Fruit fly (Drosophila melanogaster) whole organism, embryonic: ENCODE data around the gene CG44362.
A peak's percentile ranks its signal among the peaks of the same experiment; 100 is the strongest.

Experiments
- Atf-2 ChIP-seq: fragments of 200-800 bp; sonication (Bioruptor generic); optimal IDR thresholded peaks from 2 replicates; lab custom pipeline; 2016; ENCODE audit warnings: missing biosample characterization, missing genetic modification characterization
- Awh ChIP-seq: fragments of 200-800 bp; sonication (Bioruptor generic); IDR thresholded peaks from 2 replicates; pipeline ENCODE4, ENCODE4 v1.3.6; 2022; ENCODE audit warnings: missing biosample characterization, missing genetic modification characterization
- CG11085 ChIP-seq: fragments of 200-800 bp; sonication (Bioruptor generic); IDR thresholded peaks from 2 replicates; pipeline ENCODE4 v1.3.6; 2022; ENCODE audit warnings: missing biosample characterization, missing genetic modification characterization
- CG12219 ChIP-seq: fragments of 200-800 bp; sonication (Bioruptor generic); optimal IDR thresholded peaks from 3 replicates; lab custom pipeline; 2018; ENCODE audit warnings: missing biosample characterization, mild to moderate bottlenecking, missing genetic modification characterization
- CG12236 ChIP-seq: fragments of 200-800 bp; sonication (Bioruptor generic); optimal IDR thresholded peaks from 2 replicates; lab custom pipeline; 2016; ENCODE audit warnings: missing biosample characterization, missing genetic modification characterization
- CG12391 ChIP-seq: fragments of 200-800 bp; sonication (Bioruptor generic); optimal IDR thresholded peaks from 3 replicates; lab custom pipeline; 2018; ENCODE audit warnings: missing biosample characterization, mild to moderate bottlenecking, missing genetic modification characterization, moderate library complexity
- CG13123 ChIP-seq: fragments of 200-800 bp; sonication (Bioruptor generic); optimal IDR thresholded peaks from 2 replicates; lab custom pipeline; 2016; ENCODE audit warnings: missing biosample characterization, missing genetic modification characterization
- CG14860 ChIP-seq: fragments of 200-800 bp; sonication (Bioruptor generic); IDR thresholded peaks from 3 replicates; pipeline ENCODE4 v1.3.6; 2022; ENCODE audit warnings: missing biosample characterization, missing genetic modification characterization; ENCODE audit not compliant: partially characterized antibody
- CG15073 ChIP-seq: fragments of 200-800 bp; sonication (Bioruptor generic); optimal IDR thresholded peaks from 2 replicates; lab custom pipeline; 2016; ENCODE audit warnings: missing biosample characterization, missing genetic modification characterization
- CG15514 ChIP-seq: fragments of 200-800 bp; sonication (Bioruptor generic); optimal IDR thresholded peaks from 3 replicates; lab custom pipeline; 2017; ENCODE audit warnings: missing biosample characterization, missing genetic modification characterization, mild to moderate bottlenecking, moderate library complexity, missing genetic modification reagents
- CG17568 ChIP-seq: fragments of 200-800 bp; sonication (Bioruptor generic); optimal IDR thresholded peaks from 2 replicates; lab custom pipeline; 2018; ENCODE audit warnings: missing biosample characterization, mild to moderate bottlenecking, missing genetic modification characterization, moderate library complexity
- CG18599 ChIP-seq: fragments of 200-800 bp; sonication (Bioruptor generic); optimal IDR thresholded peaks from 3 replicates; lab custom pipeline; 2017; ENCODE audit warnings: missing biosample characterization, missing genetic modification characterization, mild to moderate bottlenecking, moderate library complexity, missing genetic modification reagents
- CG18619 ChIP-seq: fragments of 200-800 bp; sonication (Bioruptor generic); optimal IDR thresholded peaks from 3 replicates; lab custom pipeline; 2017; ENCODE audit warnings: missing biosample characterization, mild to moderate bottlenecking, missing genetic modification characterization
- CG18764 ChIP-seq: fragments of 200-800 bp; sonication (Bioruptor generic); optimal IDR thresholded peaks from 3 replicates; lab custom pipeline; 2016; ENCODE audit warnings: missing biosample characterization, missing genetic modification characterization
- CG3838 ChIP-seq: fragments of 200-800 bp; sonication (Bioruptor generic); optimal IDR thresholded peaks from 3 replicates; lab custom pipeline; 2016; ENCODE audit warnings: missing biosample characterization, missing genetic modification characterization
- CG3847 ChIP-seq: fragments of 200-800 bp; sonication (Bioruptor generic); IDR thresholded peaks from 2 replicates; pipeline ENCODE4 v1.3.6; 2022; ENCODE audit warnings: missing biosample characterization, missing genetic modification characterization
- CG4328 ChIP-seq: fragments of 200-800 bp; sonication (Bioruptor generic); optimal IDR thresholded peaks from 3 replicates; lab custom pipeline; 2017; ENCODE audit warnings: missing biosample characterization, missing genetic modification reagents, missing genetic modification characterization
- CG4404 ChIP-seq: fragments of 200-800 bp; sonication (Bioruptor generic); IDR thresholded peaks from 2 replicates; pipeline ENCODE4 v1.3.6; 2022; ENCODE audit warnings: missing biosample characterization, missing genetic modification characterization
- CG4424 ChIP-seq: fragments of 200-800 bp; sonication (Bioruptor generic); optimal IDR thresholded peaks from 3 replicates; lab custom pipeline; 2016; ENCODE audit warnings: missing biosample characterization, missing genetic modification characterization
- CG4707 ChIP-seq: fragments of 200-800 bp; sonication (Bioruptor generic); optimal IDR thresholded peaks from 2 replicates; lab custom pipeline; 2018; ENCODE audit warnings: missing biosample characterization, mild to moderate bottlenecking, missing genetic modification characterization, moderate library complexity
- CG6813 ChIP-seq: fragments of 200-800 bp; sonication (Bioruptor generic); optimal IDR thresholded peaks from 2 replicates; lab custom pipeline; 2017; ENCODE audit warnings: missing biosample characterization, missing genetic modification characterization, mild to moderate bottlenecking, moderate library complexity, missing genetic modification reagents
- CG8089 ChIP-seq: fragments of 200-800 bp; sonication (Bioruptor generic); optimal IDR thresholded peaks from 3 replicates; lab custom pipeline; 2016; ENCODE audit warnings: missing biosample characterization, missing genetic modification characterization
- CG8281 ChIP-seq: fragments of 200-800 bp; sonication (Bioruptor generic); optimal IDR thresholded peaks from 2 replicates; lab custom pipeline; 2018; ENCODE audit warnings: missing biosample characterization, mild to moderate bottlenecking, missing genetic modification characterization, moderate library complexity
- CG8944 ChIP-seq: fragments of 200-800 bp; sonication (Bioruptor generic); optimal IDR thresholded peaks from 3 replicates; lab custom pipeline; 2016; ENCODE audit warnings: missing biosample characterization, missing genetic modification characterization
- CG9609 ChIP-seq: fragments of 200-800 bp; sonication (Bioruptor generic); optimal IDR thresholded peaks from 3 replicates; lab custom pipeline; 2016; ENCODE audit warnings: missing biosample characterization, missing genetic modification characterization
- Dfd ChIP-seq, 2 experiments: fragments of >200 bp; optimal IDR thresholded peaks; 2 replicates each; lab custom pipeline; 2017; ENCODE audit warnings: missing biosample characterization in 2 of 2, missing genetic modification characterization in 2 of 2
- GATAe ChIP-seq: fragments of 200-800 bp; sonication (Bioruptor generic); conservative IDR thresholded peaks from 2 replicates; pipeline ENCODE4 v1.3.6; 2022; ENCODE audit warnings: missing biosample characterization, missing genetic modification characterization
- NK7.1 ChIP-seq: fragments of 200-800 bp; sonication (Bioruptor generic); optimal IDR thresholded peaks from 3 replicates; lab custom pipeline; 2016; ENCODE audit warnings: missing biosample characterization, missing genetic modification characterization
- Nf-YC ChIP-seq: fragments of 200-800 bp; optimal IDR thresholded peaks from 3 replicates; lab custom pipeline; 2019; ENCODE audit warnings: missing biosample characterization, mild to moderate bottlenecking, missing genetic modification characterization, moderate library complexity
- Rfx ChIP-seq: fragments of 200-800 bp; sonication (Bioruptor generic); IDR thresholded peaks from 2 replicates; pipeline ENCODE4 v1.3.6; 2022; ENCODE audit warnings: missing biosample characterization, missing genetic modification characterization
- Sry-β ChIP-seq: fragments of 200-800 bp; sonication (Bioruptor generic); optimal IDR thresholded peaks from 2 replicates; lab custom pipeline; 2018; ENCODE audit warnings: missing biosample characterization, mild to moderate bottlenecking, missing genetic modification characterization, moderate library complexity
- abd-A ChIP-seq: fragments of 200-800 bp; sonication (Bioruptor generic); optimal IDR thresholded peaks from 3 replicates; lab custom pipeline; 2019; ENCODE audit warnings: missing biosample characterization, mild to moderate bottlenecking, missing genetic modification characterization, moderate library complexity
- cas ChIP-seq: fragments of 200-800 bp; sonication (Bioruptor generic); IDR thresholded peaks from 2 replicates; pipeline ENCODE4 v1.3.6; 2022; ENCODE audit warnings: missing biosample characterization, missing genetic modification characterization
- ci ChIP-seq: fragments of 200-800 bp; sonication (Bioruptor generic); IDR thresholded peaks from 3 replicates; pipeline ENCODE4 v1.3.6; 2022; ENCODE audit warnings: missing biosample characterization, missing genetic modification characterization
- croc ChIP-seq: fragments of 200-800 bp; sonication (Bioruptor generic); conservative IDR thresholded peaks from 3 replicates; pipeline ENCODE4 v1.3.6; 2022; ENCODE audit warnings: missing biosample characterization, missing genetic modification characterization
- cwo ChIP-seq: fragments of 200-800 bp; sonication (Bioruptor generic); optimal IDR thresholded peaks from 3 replicates; lab custom pipeline; 2017; ENCODE audit warnings: missing biosample characterization, missing genetic modification characterization, mild to moderate bottlenecking, moderate library complexity, missing genetic modification reagents
- inv ChIP-seq: fragments of 200-800 bp; sonication (Bioruptor generic); IDR thresholded peaks from 2 replicates; pipeline ENCODE4 v1.3.6; 2022; ENCODE audit warnings: missing biosample characterization, missing genetic modification characterization; ENCODE audit not compliant: partially characterized antibody
- lbe ChIP-seq: fragments of 200-800 bp; sonication (Bioruptor generic); optimal IDR thresholded peaks from 2 replicates; lab custom pipeline; 2016; ENCODE audit warnings: missing biosample characterization, mild to moderate bottlenecking, missing genetic modification characterization
- lmd ChIP-seq: fragments of 200-800 bp; sonication (Bioruptor generic); IDR thresholded peaks from 2 replicates; pipeline ENCODE4 v1.3.6; 2022; ENCODE audit warnings: missing biosample characterization, missing genetic modification characterization
- luna ChIP-seq: fragments of 200-800 bp; sonication (Bioruptor generic); optimal IDR thresholded peaks from 2 replicates; lab custom pipeline; 2016; ENCODE audit warnings: missing biosample characterization, missing genetic modification characterization
- peb ChIP-seq: fragments of 200-800 bp; sonication (Bioruptor generic); IDR thresholded peaks from 2 replicates; pipeline ENCODE4 v1.3.6; 2022; ENCODE audit warnings: missing biosample characterization, missing genetic modification characterization
- phol ChIP-seq: fragments of 200-800 bp; sonication (Bioruptor generic); optimal IDR thresholded peaks from 3 replicates; lab custom pipeline; 2018; ENCODE audit warnings: missing biosample characterization, mild to moderate bottlenecking, missing genetic modification characterization, moderate library complexity
- rib ChIP-seq: fragments of 200-800 bp; sonication (Bioruptor generic); IDR thresholded peaks from 2 replicates; pipeline ENCODE4 v1.3.6; 2022; ENCODE audit warnings: missing biosample characterization, missing genetic modification characterization
- ro ChIP-seq: fragments of 200-800 bp; sonication (Bioruptor generic); IDR thresholded peaks from 2 replicates; pipeline ENCODE4 v1.3.6; 2022; ENCODE audit warnings: missing biosample characterization, missing genetic modification characterization
- sens ChIP-seq: fragments of 200-800 bp; sonication (Bioruptor generic); peaks from one replicate; lab custom pipeline; 2016; ENCODE audit warnings: missing biosample characterization, missing genetic modification characterization
- seq ChIP-seq: fragments of 200-800 bp; sonication (Bioruptor generic); IDR thresholded peaks from 2 replicates; pipeline ENCODE4 v1.3.6; 2022; ENCODE audit warnings: missing biosample characterization, missing genetic modification characterization
- stc ChIP-seq: fragments of 200-800 bp; sonication (Bioruptor generic); IDR thresholded peaks from 2 replicates; pipeline ENCODE4 v1.3.6; 2022; ENCODE audit warnings: missing biosample characterization, missing genetic modification characterization
- toy ChIP-seq: fragments of 200-800 bp; sonication (Bioruptor generic); IDR thresholded peaks from 2 replicates; pipeline ENCODE4 v1.3.6; 2022; ENCODE audit warnings: missing biosample characterization, missing genetic modification characterization
- z ChIP-seq: fragments of 200-800 bp; sonication (Bioruptor generic); IDR thresholded peaks from 3 replicates; pipeline ENCODE4 v1.3.6; 2022; ENCODE audit warnings: missing biosample characterization, missing genetic modification characterization
- zen ChIP-seq: fragments of 200-800 bp; sonication (Bioruptor generic); optimal IDR thresholded peaks from 3 replicates; lab custom pipeline; 2018; ENCODE audit warnings: missing biosample characterization, mild to moderate bottlenecking, missing genetic modification characterization, moderate library complexity

CG44362 gene

dm6 chr3L:11381126-11381940, 16.0 kb upstream of the CG44362 start (continued):
- TF ChIP-seq lmd (GFP tag; lab: Robert Waterston, UW), result peak; percentile 12; the same call in 1 of the 2 replicates
- TF ChIP-seq rib, result peak; percentile 70
- no peak for TF ChIP-seq CG6813
- TF ChIP-seq CG18599 (GFP tag; lab: Kevin White, UChicago), result no peak
- no peak for TF ChIP-seq CG12236 (GFP tag; lab: Kevin White, UChicago)
- TF ChIP-seq Nf-YC, result peak; percentile 10
- TF ChIP-seq CG18764 (GFP tag; lab: Kevin White, UChicago), result no peak
- TF ChIP-seq CG8281 (tag; lab: Kevin White, UChicago), result no peak
- TF ChIP-seq cas, result no peak
- TF ChIP-seq lbe, result no peak
- no peak for TF ChIP-seq CG9609 (GFP tag; lab: Kevin White, UChicago)
- no peak for TF ChIP-seq CG18619 (GFP tag; lab: Kevin White, UChicago)
- peak; percentile 28 for TF ChIP-seq CG15514
- TF ChIP-seq CG4707 (GFP tag; lab: Kevin White, UChicago), result no peak
- peak; percentile 69 for TF ChIP-seq sens
- peak; percentile 45 for TF ChIP-seq Rfx
- TF ChIP-seq z (GFP tag; lab: Robert Waterston, UW), result peak; percentile 50; the same call in 1 of the 3 replicates
- TF ChIP-seq CG4404 (GFP tag; lab: Robert Waterston, UW), result no peak
- TF ChIP-seq CG3838 (GFP tag; lab: Kevin White, UChicago), result no peak
- no peak for TF ChIP-seq Dfd (GFP tag; optimal IDR thresholded peaks at IDR 0.05; lab: Kevin White, UChicago)
- TF ChIP-seq CG11085 (GFP tag; lab: Robert Waterston, UW), result peak; percentile 41; the same call in 1 of the 2 replicates
- TF ChIP-seq Awh, result 0 out of 2 replicates have a peak, but pooled peaks have one; percentile 54
- no peak for TF ChIP-seq CG13123 (GFP tag; lab: Kevin White, UChicago)
- no peak for TF ChIP-seq peb (GFP tag; lab: Robert Waterston, UW)
- no peak for TF ChIP-seq zen (tag; lab: Kevin White, UChicago)
- no peak for TF ChIP-seq CG17568 (GFP tag; lab: Kevin White, UChicago)
- no peak for TF ChIP-seq GATAe (GFP tag; lab: Robert Waterston, UW)
- TF ChIP-seq CG8944 (GFP tag; lab: Kevin White, UChicago), result no peak
- peak; percentile 47 for TF ChIP-seq abd-A (tag; lab: Kevin White, UChicago)
- TF ChIP-seq Sry-β (GFP tag; lab: Kevin White, UChicago), result peak; percentile 92
- no peak for TF ChIP-seq CG3847 (GFP tag; lab: Robert Waterston, UW)
- no peak for TF ChIP-seq toy (GFP tag; lab: Robert Waterston, UW)
- TF ChIP-seq CG15073 (GFP tag; lab: Kevin White, UChicago), result no peak
- no peak for TF ChIP-seq CG4328
- 0 out of 2 replicates have a peak, but pooled peaks have one; percentile 42 for TF ChIP-seq seq (GFP tag; lab: Robert Waterston, UW)
- peak; percentile 54 for TF ChIP-seq stc (GFP tag; lab: Robert Waterston, UW)
- no peak for TF ChIP-seq phol (tag; lab: Kevin White, UChicago)
- TF ChIP-seq luna (GFP tag; lab: Kevin White, UChicago), result no peak
- no peak for TF ChIP-seq croc
- TF ChIP-seq CG12391 (tag; lab: Kevin White, UChicago), result no peak
- TF ChIP-seq CG8089 (GFP tag; lab: Kevin White, UChicago), result no peak
- no peak for TF ChIP-seq Atf-2 (GFP tag; lab: Kevin White, UChicago)
- no peak for TF ChIP-seq CG12219
- 0 out of 3 replicates have a peak, but pooled peaks have one; percentile 38 for TF ChIP-seq ci (GFP tag; lab: Robert Waterston, UW)
- TF ChIP-seq CG14860 (GFP tag; lab: Robert Waterston, UW), result no peak
- no peak for TF ChIP-seq inv (GFP tag; lab: Robert Waterston, UW)
- no peak for TF ChIP-seq NK7.1 (GFP tag; lab: Kevin White, UChicago)
- TF ChIP-seq CG4424 (GFP tag; lab: Kevin White, UChicago), result no peak
- TF ChIP-seq cwo, result peak; percentile 12
- no peak for TF ChIP-seq ro
